Worm (Caenorhabditis elegans) whole organism, L4 larva: Measurements from ENCODE around the gene F57G12.1.

Source experiments
- D1046.2 ChIP-seq: fragments of 200-800 bp; sonication (Bioruptor generic); IDR thresholded peaks from 2 replicates; pipeline ENCODE4 v1.3.6; 2022; ENCODE audit warnings: missing genetic modification characterization, missing compliant biosample characterization
- T20F7.1 ChIP-seq: fragments of 200-800 bp; sonication (Bioruptor generic); optimal IDR thresholded peaks from 2 replicates; lab custom pipeline; 2018; ENCODE audit warnings: mild to moderate bottlenecking, missing genetic modification characterization, missing compliant biosample characterization
- Y48G9A.11 ChIP-seq: fragments of 200-800 bp; sonication (Bioruptor generic); IDR thresholded peaks from 2 replicates; pipeline ENCODE4 v1.3.6; 2022; ENCODE audit warnings: missing genetic modification reagents, missing genetic modification characterization, missing compliant biosample characterization
- Y75B8A.6 ChIP-seq: fragments of 200-800 bp; sonication (Bioruptor generic); IDR thresholded peaks from 2 replicates; pipeline ENCODE4 v1.3.6; 2022; ENCODE audit warnings: missing genetic modification reagents, missing genetic modification characterization, missing compliant biosample characterization
- ZK337.2 ChIP-seq: fragments of 200-800 bp; sonication (Bioruptor generic); IDR thresholded peaks from 2 replicates; pipeline ENCODE4 v1.3.6; 2022; ENCODE audit warnings: missing genetic modification reagents, missing genetic modification characterization, missing compliant biosample characterization
- aly-2 ChIP-seq: sonication (generic microtip); optimal IDR thresholded peaks from 2 replicates; lab custom pipeline; 2018; ENCODE audit warnings: missing biosample characterization, missing genetic modification characterization
- arid-1 ChIP-seq: fragments of 200-800 bp; sonication (Bioruptor generic); conservative IDR thresholded peaks from 2 replicates; pipeline ENCODE4 v1.3.6; 2022; ENCODE audit warnings: missing genetic modification reagents, missing genetic modification characterization, missing compliant biosample characterization
- ceh-32 ChIP-seq: sonication (generic microtip); optimal IDR thresholded peaks from 2 replicates; lab custom pipeline; 2016; ENCODE audit warnings: mild to moderate bottlenecking, missing genetic modification characterization, missing compliant biosample characterization; ENCODE audit not compliant: poor library complexity
- ceh-44 ChIP-seq: fragments of 200-800 bp; sonication (Bioruptor generic); IDR thresholded peaks from 2 replicates; pipeline ENCODE4 v1.3.6; 2022; ENCODE audit warnings: missing genetic modification reagents, missing genetic modification characterization, missing compliant biosample characterization
- ceh-62 ChIP-seq: sonication (generic microtip); optimal IDR thresholded peaks from 2 replicates; lab custom pipeline; 2017; ENCODE audit warnings: missing biosample characterization, missing genetic modification characterization
- ceh-82 ChIP-seq: sonication (generic microtip); optimal IDR thresholded peaks from 2 replicates; lab custom pipeline; 2017; ENCODE audit warnings: missing biosample characterization, missing genetic modification characterization
- ces-1 ChIP-seq: fragments of 150-350 bp; sonication (generic microtip); optimal IDR thresholded peaks from 4 replicates; lab custom pipeline; 2014; ENCODE audit warnings: missing biosample characterization, missing genetic modification reagents, missing genetic modification characterization
- ctbp-1 ChIP-seq: fragments of 200-800 bp; sonication (Bioruptor generic); IDR thresholded peaks from 2 replicates; pipeline ENCODE4 v1.3.6; 2022; ENCODE audit warnings: missing genetic modification reagents, missing genetic modification characterization, missing compliant biosample characterization
- daf-8 ChIP-seq: fragments of 200-800 bp; sonication (Bioruptor generic); IDR thresholded peaks from 2 replicates; pipeline ENCODE4 v1.3.6; 2022; ENCODE audit warnings: missing genetic modification characterization, missing compliant biosample characterization
- dmd-6 ChIP-seq: fragments of 200-800 bp; sonication (Bioruptor generic); IDR thresholded peaks from 2 replicates; pipeline ENCODE4 v1.3.6; 2022; ENCODE audit warnings: missing genetic modification reagents, missing genetic modification characterization, missing compliant biosample characterization
- dmd-8 ChIP-seq: fragments of 200-800 bp; sonication (Bioruptor generic); IDR thresholded peaks from 2 replicates; pipeline ENCODE4 v1.3.6; 2022; ENCODE audit warnings: missing genetic modification characterization, missing compliant biosample characterization
- dmd-9 ChIP-seq: fragments of 200-800 bp; sonication (Bioruptor generic); IDR thresholded peaks from 2 replicates; pipeline ENCODE4 v1.3.6; 2022; ENCODE audit warnings: missing genetic modification reagents, missing genetic modification characterization, missing compliant biosample characterization
- dpl-1 ChIP-seq: fragments of 150-350 bp; optimal IDR thresholded peaks from 2 replicates; lab custom pipeline; 2014; ENCODE audit warnings: missing biosample characterization, missing genetic modification reagents, missing genetic modification characterization
- dve-1 ChIP-seq: sonication (generic microtip); optimal IDR thresholded peaks from 2 replicates; lab custom pipeline; 2017; ENCODE audit warnings: antibody characterized with exemption, mild to moderate bottlenecking, missing genetic modification characterization, missing compliant biosample characterization; ENCODE audit not compliant: insufficient read depth
- egl-27 ChIP-seq: sonication (generic microtip); optimal IDR thresholded peaks from 3 replicates; lab custom pipeline; 2017; ENCODE audit warnings: missing biosample characterization, missing genetic modification reagents, missing genetic modification characterization
- egl-43 ChIP-seq: fragments of 200-800 bp; sonication (Bioruptor generic); IDR thresholded peaks from 2 replicates; pipeline ENCODE4 v1.3.6; 2022; ENCODE audit warnings: missing genetic modification reagents, missing genetic modification characterization, missing compliant biosample characterization
- fos-1 ChIP-seq: fragments of 150-350 bp; optimal IDR thresholded peaks from 2 replicates; lab custom pipeline; 2014; ENCODE audit warnings: missing biosample characterization, missing genetic modification characterization
- gei-8 ChIP-seq: fragments of 200-800 bp; sonication (Bioruptor generic); optimal IDR thresholded peaks from 2 replicates; lab custom pipeline; 2018; ENCODE audit warnings: mild to moderate bottlenecking, missing genetic modification characterization, missing compliant biosample characterization
- hif-1 ChIP-seq, 2 experiments: sonication (generic microtip); optimal IDR thresholded peaks; 2 replicates each; lab custom pipeline; 2016 to 2017; ENCODE audit warnings: missing compliant biosample characterization in 2 of 2, missing genetic modification characterization in 2 of 2, missing genetic modification reagents in 2 of 2, missing genotype in 2 of 2, mild to moderate bottlenecking in 1 of 2
- hlh-11 ChIP-seq: fragments of 200-800 bp; sonication (Bioruptor generic); optimal IDR thresholded peaks from 2 replicates; lab custom pipeline; 2018; ENCODE audit warnings: mild to moderate bottlenecking, missing genetic modification characterization, missing compliant biosample characterization
- hmg-1.1 ChIP-seq: fragments of 200-800 bp; sonication (Bioruptor generic); IDR thresholded peaks from 2 replicates; pipeline ENCODE4 v1.3.6; 2022; ENCODE audit warnings: missing genetic modification reagents, missing genetic modification characterization, missing compliant biosample characterization
- lim-7 ChIP-seq: fragments of 200-800 bp; sonication (Bioruptor generic); IDR thresholded peaks from 2 replicates; pipeline ENCODE4 v1.3.6; 2022; ENCODE audit warnings: missing genetic modification characterization, missing compliant biosample characterization
- lin-38 ChIP-seq: fragments of 200-800 bp; sonication (Bioruptor generic); IDR thresholded peaks from 2 replicates; pipeline ENCODE4 v1.3.6; 2022; ENCODE audit warnings: missing genetic modification reagents, missing genetic modification characterization, missing compliant biosample characterization
- lin-39 ChIP-seq: fragments of 150-350 bp; optimal IDR thresholded peaks from 2 replicates; lab custom pipeline; 2014; ENCODE audit warnings: missing biosample characterization, missing genetic modification reagents, missing genetic modification characterization
- madf-5 ChIP-seq, 2 experiments: fragments of 200-800 bp; sonication (Bioruptor generic); IDR thresholded peaks; 2 replicates each; pipeline ENCODE4 v1.3.6; 2022; ENCODE audit warnings: missing compliant biosample characterization in 2 of 2, missing genetic modification characterization in 2 of 2
- madf-9 ChIP-seq: fragments of 200-800 bp; sonication (Bioruptor generic); conservative IDR thresholded peaks from 2 replicates; pipeline ENCODE4 v1.3.6; 2022; ENCODE audit warnings: missing genetic modification reagents, missing genetic modification characterization, missing compliant biosample characterization
- mdl-1 ChIP-seq, 2 experiments: fragments of 150-350 bp in 1 of 2; sonication (generic microtip) in 1 of 2; optimal IDR thresholded peaks; 2 replicates each; lab custom pipeline; 2014 to 2017; ENCODE audit warnings: missing biosample characterization in 2 of 2, missing genetic modification characterization in 2 of 2
- mdt-29 ChIP-seq: fragments of 200-800 bp; sonication (Bioruptor generic); IDR thresholded peaks from 2 replicates; pipeline ENCODE4 v1.3.6; 2022; ENCODE audit warnings: missing genetic modification reagents, missing genetic modification characterization, missing compliant biosample characterization
- nhr-10 ChIP-seq: fragments of 150-350 bp; optimal IDR thresholded peaks from 2 replicates; lab custom pipeline; 2014; ENCODE audit warnings: missing biosample characterization, missing genetic modification characterization
- nhr-102 ChIP-seq: sonication (generic microtip); optimal IDR thresholded peaks from 2 replicates; lab custom pipeline; 2016; ENCODE audit warnings: mild to moderate bottlenecking, missing genetic modification characterization, moderate library complexity, missing compliant biosample characterization
- nhr-11 ChIP-seq: fragments of 150-350 bp; optimal IDR thresholded peaks from 2 replicates; lab custom pipeline; 2014; ENCODE audit warnings: missing biosample characterization, missing genetic modification characterization
- nhr-111 ChIP-seq: fragments of 200-800 bp; sonication (Bioruptor generic); optimal IDR thresholded peaks from 2 replicates; lab custom pipeline; 2018; ENCODE audit warnings: mild to moderate bottlenecking, missing genetic modification characterization, missing compliant biosample characterization
- nhr-42 ChIP-seq: fragments of 200-800 bp; sonication (Bioruptor generic); IDR thresholded peaks from 2 replicates; pipeline ENCODE4 v1.3.6; 2022; ENCODE audit warnings: missing genetic modification characterization, missing compliant biosample characterization
- nhr-48 ChIP-seq: sonication (generic microtip); optimal IDR thresholded peaks from 2 replicates; lab custom pipeline; 2016; ENCODE audit warnings: mild to moderate bottlenecking, missing genetic modification characterization, missing compliant biosample characterization
- nhr-6 ChIP-seq: fragments of 150-350 bp; optimal IDR thresholded peaks from 2 replicates; lab custom pipeline; 2014; ENCODE audit warnings: missing biosample characterization, missing genetic modification characterization
- nhr-76 ChIP-seq: fragments of 150-350 bp; optimal IDR thresholded peaks from 2 replicates; lab custom pipeline; 2014; ENCODE audit warnings: missing biosample characterization, missing genetic modification characterization
- pha-4 ChIP-seq, 2 experiments: fragments of 150-350 bp in 1 of 2; fragments of 200-800 bp in 1 of 2; sonication (Bioruptor generic) in 1 of 2; IDR thresholded peaks in 1 of 2; optimal IDR thresholded peaks in 1 of 2; 2 replicates each; pipeline versions ENCODE4 v1.3.6 to Lab custom; 2014 to 2022; ENCODE audit warnings: missing genetic modification characterization in 2 of 2, missing genetic modification reagents in 2 of 2, missing biosample characterization in 1 of 2, missing compliant biosample characterization in 1 of 2
- pqm-1 ChIP-seq: sonication (generic microtip); optimal IDR thresholded peaks from 2 replicates; lab custom pipeline; 2017; ENCODE audit warnings: missing biosample characterization, missing genetic modification characterization
- rbr-2 ChIP-seq: sonication (generic microtip); optimal IDR thresholded peaks from 2 replicates; lab custom pipeline; 2016; ENCODE audit warnings: missing genotype, missing genetic modification characterization, missing compliant biosample characterization
- saeg-2 ChIP-seq: fragments of 200-800 bp; sonication (Bioruptor generic); IDR thresholded peaks from 2 replicates; pipeline ENCODE4 v1.3.6; 2022; ENCODE audit warnings: missing genetic modification reagents, missing genetic modification characterization, missing compliant biosample characterization
- set-16 ChIP-seq: fragments of 200-800 bp; sonication (Bioruptor generic); IDR thresholded peaks from 2 replicates; pipeline ENCODE4 v1.3.6; 2022; ENCODE audit warnings: missing genetic modification reagents, missing genetic modification characterization, missing compliant biosample characterization
- spr-1 ChIP-seq: sonication (generic microtip); optimal IDR thresholded peaks from 2 replicates; lab custom pipeline; 2016; ENCODE audit warnings: mild to moderate bottlenecking, missing genetic modification characterization, missing compliant biosample characterization
- zag-1 ChIP-seq: fragments of 150-350 bp; optimal IDR thresholded peaks from 2 replicates; lab custom pipeline; 2014; ENCODE audit warnings: missing biosample characterization, missing genetic modification characterization
- zfp-2 ChIP-seq: sonication (generic microtip); optimal IDR thresholded peaks from 2 replicates; lab custom pipeline; 2016; ENCODE audit warnings: mild to moderate bottlenecking, missing genetic modification characterization, missing compliant biosample characterization

F57G12.1 gene

ce11 chrX:12171631-12172348 lies at the start of gene F57G12.1:
Gene F57G12.1 (minus strand): TSS chrX:12171681.
- TF ChIP-seq egl-27 (tag; lab: Kevin White, UChicago), result no peak
- no peak for TF ChIP-seq lin-39 (tag; lab: Kevin White, UChicago)
- TF ChIP-seq ceh-82 (tag; lab: Kevin White, UChicago), result no peak
- peak; percentile 46; the same call in 1 of the 2 replicates for TF ChIP-seq lin-38
- TF ChIP-seq T20F7.1 (GFP tag; lab: Kevin White, UChicago), result no peak
- peak; percentile 74 for TF ChIP-seq nhr-10 (tag; lab: Kevin White, UChicago)
- peak; percentile 85 for TF ChIP-seq dmd-6
- TF ChIP-seq dmd-9 (GFP tag; lab: Robert Waterston, UW), result no peak
- peak; percentile 8; the same call in 1 of the 2 replicates for TF ChIP-seq Y75B8A.6 (GFP tag; lab: Robert Waterston, UW)
- TF ChIP-seq ceh-62 (tag; lab: Kevin White, UChicago), result no peak
- peak; percentile 87 for TF ChIP-seq egl-43 (GFP tag; lab: Robert Waterston, UW)
- TF ChIP-seq daf-8 (GFP tag; lab: Robert Waterston, UW), result no peak
- no peak for TF ChIP-seq nhr-76 (tag; lab: Kevin White, UChicago)
- no peak for TF ChIP-seq ceh-32 (tag; lab: Kevin White, UChicago)
- no peak for TF ChIP-seq lim-7 (GFP tag; lab: Robert Waterston, UW)
- no peak for TF ChIP-seq ceh-44 (GFP tag; lab: Robert Waterston, UW)
- TF ChIP-seq mdt-29, result no peak
- TF ChIP-seq nhr-111, result no peak
- peak; percentile 2 for TF ChIP-seq zag-1 (tag; lab: Kevin White, UChicago)
- peak; percentile 69 for TF ChIP-seq nhr-6 (tag; lab: Kevin White, UChicago)
- peak; percentile 75 for TF ChIP-seq nhr-11
- TF ChIP-seq hif-1 (tag; optimal IDR thresholded peaks at IDR 0.05; lab: Kevin White, UChicago), result peak in 1 of 2 experiments; percentile 83
- TF ChIP-seq ctbp-1 (GFP tag; lab: Robert Waterston, UW), result peak; percentile 71; the same call in 1 of the 2 replicates
- TF ChIP-seq saeg-2 (GFP tag; lab: Robert Waterston, UW), result no peak
- peak; percentile 25; the same call in 1 of the 2 replicates for TF ChIP-seq dmd-8 (GFP tag; lab: Robert Waterston, UW)
- TF ChIP-seq fos-1 (tag; lab: Kevin White, UChicago), result no peak
- TF ChIP-seq zfp-2, result no peak
- TF ChIP-seq set-16 (GFP tag; lab: Robert Waterston, UW), result peak; percentile 98
- TF ChIP-seq nhr-42 (GFP tag; lab: Robert Waterston, UW), result no peak
- peak; percentile 70 to 87 for TF ChIP-seq mdl-1 (tag; optimal IDR thresholded peaks at IDR 0.05; lab: Kevin White, UChicago)
- TF ChIP-seq Y48G9A.11 (GFP tag; lab: Robert Waterston, UW), result peak; percentile 18; the same call in 1 of the 2 replicates
- no peak for TF ChIP-seq aly-2 (tag; lab: Kevin White, UChicago)
- peak; percentile 20 for TF ChIP-seq nhr-102 (tag; lab: Kevin White, UChicago)
- TF ChIP-seq pha-4 (GFP tag; IDR thresholded peaks at IDR 0.05; lab: Robert Waterston, UW), result no peak
- no peak for TF ChIP-seq pha-4 (tag; optimal IDR thresholded peaks at IDR 0.05; lab: Kevin White, UChicago)
- no peak for TF ChIP-seq gei-8 (GFP tag; lab: Kevin White, UChicago)
- TF ChIP-seq spr-1 (tag; lab: Kevin White, UChicago), result no peak
- TF ChIP-seq pqm-1, result no peak
- TF ChIP-seq madf-9 (GFP tag; lab: Robert Waterston, UW), result peak; percentile 61; the same call in 1 of the 2 replicates
- TF ChIP-seq hlh-11 (tag; lab: Kevin White, UChicago), result peak; percentile 87
- no peak for TF ChIP-seq ZK337.2 (GFP tag; lab: Robert Waterston, UW)
- TF ChIP-seq D1046.2 (GFP tag; lab: Robert Waterston, UW), result no peak
- no peak for TF ChIP-seq madf-5 (GFP tag; IDR thresholded peaks at IDR 0.05; lab: Robert Waterston, UW)
- peak; percentile 11 for TF ChIP-seq dpl-1 (GFP tag; lab: Kevin White, UChicago)
- TF ChIP-seq nhr-48 (tag; lab: Kevin White, UChicago), result peak; percentile 52
- peak; percentile 73 for TF ChIP-seq dve-1 (tag; lab: Kevin White, UChicago)
- TF ChIP-seq arid-1, result peak; percentile 58
- peak; percentile 91 for TF ChIP-seq hmg-1.1 (GFP tag; lab: Robert Waterston, UW)
- TF ChIP-seq ces-1 (GFP tag; lab: Kevin White, UChicago), result no peak
- TF ChIP-seq rbr-2 (tag; lab: Kevin White, UChicago), result peak; percentile 56
